Worm (Caenorhabditis elegans) whole organism, mixed stage, embryonic: ENCODE results near the gene nhr-156.

Experiments
- bed-3 ChIP-seq: fragments of 200-800 bp; sonication (Bioruptor generic); optimal IDR thresholded peaks from 3 replicates; lab custom pipeline; 2018; ENCODE audit warnings: mild to moderate bottlenecking, missing genetic modification characterization, moderate library complexity, missing compliant biosample characterization
- lin-13 ChIP-seq: fragments of 150-350 bp; optimal IDR thresholded peaks from 2 replicates; lab custom pipeline; 2014; ENCODE audit warnings: missing biosample characterization, missing genetic modification characterization
- mab-5 ChIP-seq: fragments of 150-350 bp; optimal IDR thresholded peaks from 2 replicates; lab custom pipeline; 2014; ENCODE audit warnings: missing biosample characterization, missing genetic modification characterization
- nhr-12 ChIP-seq: fragments of 150-350 bp; optimal IDR thresholded peaks from 2 replicates; lab custom pipeline; 2014; ENCODE audit warnings: missing biosample characterization, missing genetic modification characterization
- nhr-237 ChIP-seq: fragments of 150-350 bp; optimal IDR thresholded peaks from 2 replicates; lab custom pipeline; 2014; ENCODE audit warnings: missing biosample characterization, missing genetic modification characterization
- ztf-11 ChIP-seq: fragments of 150-350 bp; optimal IDR thresholded peaks from 2 replicates; lab custom pipeline; 2014; ENCODE audit warnings: missing biosample characterization, missing genetic modification characterization

- TF ChIP-seq bed-3 (GFP tag; lab: Kevin White, UChicago): no peak
- no peak for TF ChIP-seq nhr-12 (tag; lab: Kevin White, UChicago)
- no peak for TF ChIP-seq mab-5 (tag; lab: Kevin White, UChicago)
- TF ChIP-seq lin-13 (tag; lab: Kevin White, UChicago): no peak
- TF ChIP-seq nhr-237 (tag; lab: Kevin White, UChicago): no peak
- TF ChIP-seq ztf-11: no peak
Measured at ce11 chrV:3931326-3931725, 25.4 kb downstream of the nhr-156 start, which contains the start of gene srx-63.
